Fruit fly (Drosophila melanogaster): ENCODE measurements around the gene CG4995.

The CG4995 gene

dm6 chr2L:10292066-10292560 lies 30.2 kb upstream of the CG4995 start, which contains the start of gene Ufd4 (continued):
- peak; percentile 16 to 49 for TF ChIP-seq chif (GFP tag; optimal IDR thresholded peaks at IDR 0.05)
- TF ChIP-seq CG8944 (GFP tag; optimal IDR thresholded peaks at IDR 0.05): peak; percentile 3
- TF ChIP-seq CG18599 (GFP tag; optimal IDR thresholded peaks at IDR 0.05): no peak
- TF ChIP-seq CG4404 (GFP tag; IDR thresholded peaks at IDR 0.05): no peak
- peak; percentile 8 for TF ChIP-seq pnt (GFP tag; optimal IDR thresholded peaks at IDR 0.05)
- no peak for TF ChIP-seq crp (GFP tag; optimal IDR thresholded peaks at IDR 0.05)
- no peak for TF ChIP-seq CG10431 (GFP tag; optimal IDR thresholded peaks at IDR 0.05)
- no peak for TF ChIP-seq C15 (GFP tag; IDR thresholded peaks at IDR 0.05)
- peak; percentile 65 for TF ChIP-seq Ada2b (GFP tag; IDR thresholded peaks at IDR 0.05)
- TF ChIP-seq CG1602 (GFP tag; optimal IDR thresholded peaks at IDR 0.05): peak; percentile 46
- TF ChIP-seq fru (optimal IDR thresholded peaks at IDR 0.05): no peak
- no peak for TF ChIP-seq hkb (optimal IDR thresholded peaks at IDR 0.05)
- TF ChIP-seq hkb (GFP tag; IDR thresholded peaks at IDR 0.05): peak; percentile 84
- TF ChIP-seq CG7786 (GFP tag; optimal IDR thresholded peaks at IDR 0.05): peak; percentile 23
- no peak for TF ChIP-seq CG14965 (GFP tag; optimal IDR thresholded peaks at IDR 0.05; ENCODE audit: borderline replicate concordance)
- TF ChIP-seq jing (GFP tag; optimal IDR thresholded peaks at IDR 0.05): no peak
- TF ChIP-seq Mes4 (GFP tag; optimal IDR thresholded peaks at IDR 0.05): peak; percentile 11
- TF ChIP-seq z (GFP tag; IDR thresholded peaks at IDR 0.05): no peak
- peak; percentile 78 for TF ChIP-seq Nf-YC (tag; optimal IDR thresholded peaks at IDR 0.05)
- TF ChIP-seq slp2 (GFP tag; optimal IDR thresholded peaks at IDR 0.05): peak; percentile 45
- TF ChIP-seq usp (GFP tag; optimal IDR thresholded peaks at IDR 0.05): no peak
- no peak for TF ChIP-seq sna (GFP tag; IDR thresholded peaks at IDR 0.05; ENCODE audit: partially characterized antibody)
- no peak for TF ChIP-seq CG3407 (GFP tag; optimal IDR thresholded peaks at IDR 0.05)
- TF ChIP-seq sug (tag; optimal IDR thresholded peaks at IDR 0.05): no peak
- peak; percentile 49 for TF ChIP-seq CG3995 (GFP tag; optimal IDR thresholded peaks at IDR 0.05)
- TF ChIP-seq CG13123 (GFP tag; optimal IDR thresholded peaks at IDR 0.05): peak; percentile 6
- peak; percentile 93 for TF ChIP-seq sens (GFP tag)
- no peak for TF ChIP-seq CG3281 (GFP tag; optimal IDR thresholded peaks at IDR 0.05)
- peak; percentile 53 for TF ChIP-seq exex (tag; optimal IDR thresholded peaks at IDR 0.05)
- TF ChIP-seq Sry-δ (GFP tag; optimal IDR thresholded peaks at IDR 0.05): peak; percentile 87
- TF ChIP-seq wor (GFP tag; IDR thresholded peaks at IDR 0.05): no peak
- TF ChIP-seq Max (GFP tag; optimal IDR thresholded peaks at IDR 0.05): peak; percentile 53
- no peak for TF ChIP-seq CG8765 (GFP tag; IDR thresholded peaks at IDR 0.05)
- TF ChIP-seq CG18262 (tag; optimal IDR thresholded peaks at IDR 0.05): no peak
- peak; percentile 63; the same call in 2 of the 3 replicates for TF ChIP-seq CG11695 (GFP tag; IDR thresholded peaks at IDR 0.05)
- TF ChIP-seq Drgx (GFP tag; IDR thresholded peaks at IDR 0.05): no peak
- TF ChIP-seq CkIIα-i1 (GFP tag; IDR thresholded peaks at IDR 0.05): no peak
- TF ChIP-seq ewg (GFP tag; optimal IDR thresholded peaks at IDR 0.05): no peak
- no peak for TF ChIP-seq CG10147 (GFP tag; optimal IDR thresholded peaks at IDR 0.05)
- peak; percentile 40 for TF ChIP-seq fu2 (GFP tag; optimal IDR thresholded peaks at IDR 0.05)
- TF ChIP-seq CG7372 (GFP tag; IDR thresholded peaks at IDR 0.05): no peak
- TF ChIP-seq CG12942 (GFP tag; optimal IDR thresholded peaks at IDR 0.05): peak; percentile 7
- TF ChIP-seq onecut (GFP tag; IDR thresholded peaks at IDR 0.05): peak; percentile 93
- TF ChIP-seq E2f1 (GFP tag; IDR thresholded peaks at IDR 0.05): peak; percentile 64; the same call in 1 of the 2 replicates
- no peak for TF ChIP-seq CG2129 (GFP tag; IDR thresholded peaks at IDR 0.05; ENCODE audit: partially characterized antibody)
- TF ChIP-seq CG1647 (GFP tag; optimal IDR thresholded peaks at IDR 0.05): peak; percentile 56
- no peak for TF ChIP-seq CG10565 (GFP tag; optimal IDR thresholded peaks at IDR 0.05)
- TF ChIP-seq Atf-2 (GFP tag; optimal IDR thresholded peaks at IDR 0.05): peak; percentile 27
- no peak for TF ChIP-seq CG9797 (GFP tag; optimal IDR thresholded peaks at IDR 0.05)
- peak; percentile 50 for TF ChIP-seq CG18764 (GFP tag; optimal IDR thresholded peaks at IDR 0.05)
- no peak for TF ChIP-seq HmgD (GFP tag; optimal IDR thresholded peaks at IDR 0.05)
- TF ChIP-seq CG8924 (tag; optimal IDR thresholded peaks at IDR 0.05): peak; percentile 65
- TF ChIP-seq Dfd (GFP tag; optimal IDR thresholded peaks at IDR 0.05): no peak
